Fruit fly (Drosophila melanogaster) whole organism, embryonic: ENCODE measurements around the gene LysD.
A peak's percentile ranks its signal among the peaks of the same experiment; 100 is the strongest.

Source experiments
- ATbp ChIP-seq: fragments of 200-800 bp; sonication (Bioruptor generic); optimal IDR thresholded peaks from 2 replicates; lab custom pipeline; 2017; ENCODE audit warnings: missing biosample characterization, mild to moderate bottlenecking, missing genetic modification characterization, missing genetic modification reagents
- Ada2b ChIP-seq: fragments of 200-800 bp; sonication (Bioruptor generic); IDR thresholded peaks from 2 replicates; pipeline ENCODE4 v1.3.6; 2022; ENCODE audit warnings: missing biosample characterization, missing genetic modification characterization
- Bgb ChIP-seq: fragments of 200-800 bp; sonication (Bioruptor generic); IDR thresholded peaks from 2 replicates; pipeline ENCODE4 v1.3.6; 2022; ENCODE audit warnings: missing biosample characterization, missing genetic modification characterization; ENCODE audit not compliant: partially characterized antibody
- CG10147 ChIP-seq: fragments of 200-800 bp; sonication (Bioruptor generic); optimal IDR thresholded peaks from 2 replicates; lab custom pipeline; 2019; ENCODE audit warnings: missing biosample characterization, mild to moderate bottlenecking, missing genetic modification characterization, moderate library complexity
- CG10366 ChIP-seq: fragments of 200-800 bp; sonication (Bioruptor generic); IDR thresholded peaks from 2 replicates; pipeline ENCODE4 v1.3.6; 2022; ENCODE audit warnings: missing biosample characterization, missing genetic modification characterization
- CG11696 ChIP-seq: fragments of 200-800 bp; sonication (Bioruptor generic); IDR thresholded peaks from 2 replicates; pipeline ENCODE4 v1.3.6; 2022; ENCODE audit warnings: missing biosample characterization, missing genetic modification characterization
- CG12071 ChIP-seq: fragments of 200-800 bp; sonication (Bioruptor generic); optimal IDR thresholded peaks from 3 replicates; lab custom pipeline; 2018; ENCODE audit warnings: missing biosample characterization, mild to moderate bottlenecking, missing genetic modification characterization
- CG12155 ChIP-seq: fragments of 200-800 bp; sonication (Bioruptor generic); optimal IDR thresholded peaks from 3 replicates; lab custom pipeline; 2016; ENCODE audit warnings: missing biosample characterization, missing genetic modification characterization
- CG1233 ChIP-seq: fragments of 200-800 bp; sonication (Bioruptor generic); optimal IDR thresholded peaks from 4 replicates; lab custom pipeline; 2018; ENCODE audit warnings: missing biosample characterization, mild to moderate bottlenecking, missing genetic modification characterization
- CG17328 ChIP-seq: fragments of 200-800 bp; sonication (Bioruptor generic); IDR thresholded peaks from 2 replicates; pipeline ENCODE4 v1.3.6; 2022; ENCODE audit warnings: missing biosample characterization, missing genetic modification characterization
- CG1832 ChIP-seq: fragments of 200-800 bp; sonication (Bioruptor generic); optimal IDR thresholded peaks from 2 replicates; lab custom pipeline; 2017; ENCODE audit warnings: missing biosample characterization, mild to moderate bottlenecking, missing genetic modification characterization, inconsistent platforms
- CG30403 ChIP-seq: fragments of 200-800 bp; sonication (Bioruptor generic); optimal IDR thresholded peaks from 3 replicates; lab custom pipeline; 2016; ENCODE audit warnings: missing biosample characterization, missing genetic modification characterization
- CG34376 ChIP-seq: fragments of 200-800 bp; sonication (Bioruptor generic); optimal IDR thresholded peaks from 2 replicates; lab custom pipeline; 2018; ENCODE audit warnings: missing biosample characterization, mild to moderate bottlenecking, missing genetic modification characterization
- CG6254 ChIP-seq: fragments of 200-800 bp; sonication (Bioruptor generic); optimal IDR thresholded peaks from 3 replicates; lab custom pipeline; 2017; ENCODE audit warnings: mild to moderate bottlenecking, missing biosample characterization, missing genetic modification reagents, missing genetic modification characterization
- CG7963 ChIP-seq: fragments of 200-800 bp; sonication (Bioruptor generic); IDR thresholded peaks from 3 replicates; pipeline ENCODE4 v1.3.6; 2022; ENCODE audit warnings: missing biosample characterization, missing genetic modification characterization; ENCODE audit not compliant: partially characterized antibody
- CG8089 ChIP-seq: fragments of 200-800 bp; sonication (Bioruptor generic); optimal IDR thresholded peaks from 3 replicates; lab custom pipeline; 2016; ENCODE audit warnings: missing biosample characterization, missing genetic modification characterization
- CkIIα-i1 ChIP-seq: fragments of 200-800 bp; sonication (Bioruptor generic); IDR thresholded peaks from 2 replicates; pipeline ENCODE4 v1.3.6; 2022; ENCODE audit warnings: missing biosample characterization, missing genetic modification characterization
- D19B ChIP-seq: fragments of 200-800 bp; sonication (Bioruptor generic); optimal IDR thresholded peaks from 2 replicates; lab custom pipeline; 2017; ENCODE audit warnings: missing biosample characterization, mild to moderate bottlenecking, missing genetic modification characterization
- Dref ChIP-seq: fragments of 200-800 bp; sonication (Bioruptor generic); IDR thresholded peaks from 2 replicates; pipeline ENCODE4 v1.3.6; 2022; ENCODE audit warnings: missing biosample characterization, missing genetic modification characterization
- Ets97D ChIP-seq: fragments of 200-800 bp; sonication (Bioruptor generic); optimal IDR thresholded peaks from 3 replicates; lab custom pipeline; 2016; ENCODE audit warnings: missing biosample characterization, missing genetic modification characterization
- HLH4C ChIP-seq: fragments of 200-800 bp; sonication (Bioruptor generic); IDR thresholded peaks from 3 replicates; pipeline ENCODE4 v1.3.6; 2022; ENCODE audit warnings: missing biosample characterization, missing genetic modification characterization; ENCODE audit not compliant: partially characterized antibody
- Hey ChIP-seq: fragments of 200-800 bp; sonication (Bioruptor generic); optimal IDR thresholded peaks from 3 replicates; lab custom pipeline; 2018; ENCODE audit warnings: missing biosample characterization, mild to moderate bottlenecking, missing genetic modification characterization
- Hr78 ChIP-seq, 2 experiments: fragments of 200-800 bp in 1 of 2; fragments of >200 bp in 1 of 2; sonication (Bioruptor generic) in 1 of 2; optimal IDR thresholded peaks; 2 replicates each; lab custom pipeline; 2017 to 2019; ENCODE audit warnings: missing biosample characterization in 2 of 2, missing genetic modification characterization in 2 of 2, mild to moderate bottlenecking in 1 of 2, moderate library complexity in 1 of 2
- MBD-R2 ChIP-seq: fragments of 200-800 bp; sonication (Bioruptor generic); IDR thresholded peaks from 2 replicates; pipeline ENCODE4 v1.3.6; 2022; ENCODE audit warnings: missing biosample characterization, missing genetic modification characterization
- Scr ChIP-seq: fragments of 200-800 bp; sonication (Bioruptor generic); IDR thresholded peaks from 2 replicates; pipeline ENCODE4 v1.3.6; 2022; ENCODE audit warnings: missing biosample characterization, missing genetic modification characterization; ENCODE audit not compliant: partially characterized antibody
- Ssrp ChIP-seq: fragments of 200-800 bp; sonication (Bioruptor generic); optimal IDR thresholded peaks from 2 replicates; lab custom pipeline; 2018; ENCODE audit warnings: missing biosample characterization, mild to moderate bottlenecking, missing genetic modification characterization, moderate library complexity
- YL-1 ChIP-seq: fragments of 200-800 bp; sonication (Bioruptor generic); optimal IDR thresholded peaks from 3 replicates; lab custom pipeline; 2017; ENCODE audit warnings: missing biosample characterization, mild to moderate bottlenecking, missing genetic modification characterization
- chif ChIP-seq, 2 experiments: fragments of 200-800 bp; sonication (Bioruptor generic); optimal IDR thresholded peaks; 3 replicates each; lab custom pipeline; 2016; ENCODE audit warnings: missing biosample characterization in 2 of 2, missing genetic modification characterization in 2 of 2
- chm ChIP-seq: fragments of 200-800 bp; sonication (Bioruptor generic); IDR thresholded peaks from 2 replicates; pipeline ENCODE4 v1.3.6; 2022; ENCODE audit warnings: missing biosample characterization, missing genetic modification characterization
- crp ChIP-seq, 2 experiments: fragments of 200-800 bp; sonication (Bioruptor generic); optimal IDR thresholded peaks; 2 replicates in 1 of 2; 3 replicates in 1 of 2; lab custom pipeline; 2017; ENCODE audit warnings: missing biosample characterization in 2 of 2, missing genetic modification characterization in 2 of 2, mild to moderate bottlenecking in 1 of 2, moderate library complexity in 1 of 2
- fd102C ChIP-seq: fragments of 200-800 bp; sonication (Bioruptor generic); optimal IDR thresholded peaks from 2 replicates; lab custom pipeline; 2018; ENCODE audit warnings: missing biosample characterization, mild to moderate bottlenecking, missing genetic modification characterization, moderate library complexity
- gro ChIP-seq: fragments of 200-800 bp; sonication (Bioruptor generic); optimal IDR thresholded peaks from 2 replicates; lab custom pipeline; 2016; ENCODE audit warnings: missing biosample characterization, missing genetic modification characterization
- gsb-n ChIP-seq: fragments of 200-800 bp; sonication (Bioruptor generic); optimal IDR thresholded peaks from 3 replicates; lab custom pipeline; 2018; ENCODE audit warnings: missing biosample characterization, mild to moderate bottlenecking, missing genetic modification characterization
- hkb ChIP-seq, 2 experiments: fragments of 200-800 bp in 1 of 2; fragments of >200 bp in 1 of 2; sonication (Bioruptor generic) in 1 of 2; IDR thresholded peaks in 1 of 2; optimal IDR thresholded peaks in 1 of 2; 2 replicates each; pipeline versions ENCODE4 v1.3.6 to Lab custom; 2017 to 2022; ENCODE audit warnings: missing biosample characterization in 1 of 2, missing genetic modification characterization in 1 of 2
- hth ChIP-seq: fragments of >200 bp; optimal IDR thresholded peaks from 2 replicates; lab custom pipeline; 2017; ENCODE audit warnings: inconsistent platforms
- ind ChIP-seq: fragments of 200-800 bp; sonication (Bioruptor generic); optimal IDR thresholded peaks from 3 replicates; lab custom pipeline; 2016; ENCODE audit warnings: missing biosample characterization, missing genetic modification characterization
- insv ChIP-seq, 2 experiments: fragments of 200-800 bp; sonication (Bioruptor generic); optimal IDR thresholded peaks; 3 replicates each; lab custom pipeline; 2016 to 2018; ENCODE audit warnings: missing biosample characterization in 2 of 2, missing genetic modification characterization in 2 of 2
- kay ChIP-seq: fragments of 200-800 bp; sonication (Bioruptor generic); optimal IDR thresholded peaks from 2 replicates; lab custom pipeline; 2016; ENCODE audit warnings: missing biosample characterization, missing genetic modification characterization
- lbe ChIP-seq: fragments of 200-800 bp; sonication (Bioruptor generic); optimal IDR thresholded peaks from 2 replicates; lab custom pipeline; 2016; ENCODE audit warnings: missing biosample characterization, mild to moderate bottlenecking, missing genetic modification characterization
- mirr ChIP-seq: fragments of 200-800 bp; sonication (Bioruptor generic); optimal IDR thresholded peaks from 3 replicates; lab custom pipeline; 2018; ENCODE audit warnings: missing biosample characterization, mild to moderate bottlenecking, missing genetic modification characterization
- nerfin-1 ChIP-seq: fragments of 200-800 bp; sonication (Bioruptor generic); optimal IDR thresholded peaks from 3 replicates; lab custom pipeline; 2019; ENCODE audit warnings: missing biosample characterization, mild to moderate bottlenecking, missing genetic modification characterization, moderate library complexity
- onecut ChIP-seq: fragments of 200-800 bp; sonication (Bioruptor generic); IDR thresholded peaks from 2 replicates; pipeline ENCODE4 v1.3.6; 2022; ENCODE audit warnings: missing biosample characterization, missing genetic modification characterization
- psq ChIP-seq: fragments of 200-800 bp; sonication (Bioruptor generic); optimal IDR thresholded peaks from 2 replicates; lab custom pipeline; 2017; ENCODE audit warnings: missing biosample characterization, missing genetic modification characterization
- sima ChIP-seq: fragments of 200-800 bp; sonication (Bioruptor generic); optimal IDR thresholded peaks from 2 replicates; lab custom pipeline; 2016; ENCODE audit warnings: missing biosample characterization, missing genetic modification characterization
- sisA ChIP-seq: fragments of 200-800 bp; sonication (Bioruptor generic); IDR thresholded peaks from 2 replicates; pipeline ENCODE4 v1.3.6; 2022; ENCODE audit warnings: missing biosample characterization, missing genetic modification characterization
- slp2 ChIP-seq: fragments of 200-800 bp; sonication (Bioruptor generic); optimal IDR thresholded peaks from 2 replicates; lab custom pipeline; 2016; ENCODE audit warnings: missing biosample characterization, missing genetic modification characterization
- sr ChIP-seq: fragments of 200-800 bp; sonication (Bioruptor generic); IDR thresholded peaks from 3 replicates; pipeline ENCODE4 v1.3.6; 2022; ENCODE audit warnings: missing biosample characterization, missing genetic modification characterization
- tap ChIP-seq: fragments of 200-800 bp; optimal IDR thresholded peaks from 3 replicates; lab custom pipeline; 2019; ENCODE audit warnings: missing biosample characterization, mild to moderate bottlenecking, missing genetic modification characterization, moderate library complexity
- tll ChIP-seq, 2 experiments: fragments of 200-800 bp in 1 of 2; fragments of >200 bp in 1 of 2; sonication (Bioruptor generic) in 1 of 2; optimal IDR thresholded peaks; 2 replicates each; lab custom pipeline; 2017 to 2019; ENCODE audit warnings: missing biosample characterization in 2 of 2, missing genetic modification characterization in 2 of 2, mild to moderate bottlenecking in 1 of 2, moderate library complexity in 1 of 2

The LysD gene

DNA sequence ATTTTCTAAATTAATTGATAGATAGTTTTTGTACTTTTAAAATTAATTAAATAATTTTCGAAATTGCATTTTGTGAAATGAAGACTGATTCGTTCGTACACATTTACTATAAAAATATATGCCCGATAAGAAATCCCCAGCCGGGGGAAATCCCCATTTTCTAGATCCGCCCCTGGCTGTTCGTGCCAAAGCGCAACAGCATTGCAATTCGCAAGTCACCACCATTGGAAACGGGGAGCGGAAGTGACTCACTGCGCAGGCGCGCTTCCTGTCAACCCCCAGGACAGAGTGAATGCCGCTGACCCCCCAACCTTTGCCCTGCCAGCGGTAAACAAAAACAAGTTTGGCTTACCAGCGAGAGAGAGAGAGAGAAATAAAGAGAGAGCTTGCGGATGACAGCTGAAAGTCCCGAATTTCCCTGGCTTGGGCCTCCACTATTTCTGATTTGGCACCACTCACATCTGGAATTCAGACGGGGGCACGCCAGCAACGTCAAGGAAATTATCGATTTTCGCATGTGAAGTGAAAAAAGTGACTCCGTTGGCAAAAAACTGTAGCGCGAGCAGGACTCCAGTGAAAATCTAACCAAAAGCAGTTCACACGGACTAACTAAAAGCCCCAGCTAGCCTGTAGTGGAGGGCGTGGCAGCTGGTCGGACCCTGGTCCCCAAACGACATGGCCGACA, 15.0 kb downstream of the LysD start, which contains the start of gene Aplip1 (continued):
- TF ChIP-seq insv (GFP tag; optimal IDR thresholded peaks at IDR 0.05; lab: Kevin White, UChicago) (no peak), Ets97D (GFP tag; lab: Kevin White, UChicago) (peak; percentile 39), sisA (GFP tag; lab: Robert Waterston, UW) (0 out of 2 replicates have a peak, but pooled peaks have one; percentile 14), onecut (peak; percentile 98), HLH4C (no peak), mirr (GFP tag; lab: Kevin White, UChicago) (no peak), CG6254 (GFP tag; lab: Kevin White, UChicago) (no peak), sr (no peak), Ssrp (no peak), YL-1 (peak; percentile 13), CG1233 (GFP tag; lab: Kevin White, UChicago) (no peak), CG11696 (GFP tag; lab: Robert Waterston, UW) (no peak), slp2 (GFP tag; lab: Kevin White, UChicago) (no peak), gsb-n (no peak), Bgb (GFP tag; lab: Robert Waterston, UW) (no peak), Hr78 (GFP tag; optimal IDR thresholded peaks at IDR 0.05; lab: Kevin White, UChicago) (peak in 1 of 2 experiments; percentile 31), fd102C (GFP tag; lab: Kevin White, UChicago) (no peak), MBD-R2 (no peak), hth (lab: Kevin White, UChicago) (no peak), tap (tag; lab: Kevin White, UChicago) (no peak), hkb (optimal IDR thresholded peaks at IDR 0.05; lab: Kevin White, UChicago) (no peak), hkb (GFP tag; IDR thresholded peaks at IDR 0.05; lab: Robert Waterston, UW) (no peak), CG8089 (GFP tag; lab: Kevin White, UChicago) (no peak), chm (GFP tag; lab: Robert Waterston, UW) (no peak), CG1832 (no peak), CG34376 (GFP tag; lab: Kevin White, UChicago) (no peak), ATbp (GFP tag; lab: Kevin White, UChicago) (no peak), CG10366 (no peak), gro (GFP tag; lab: Kevin White, UChicago) (no peak), Scr (GFP tag; lab: Robert Waterston, UW) (no peak), sima (GFP tag; lab: Kevin White, UChicago) (no peak), CG30403 (no peak), crp (GFP tag; optimal IDR thresholded peaks at IDR 0.05; lab: Kevin White, UChicago) (no peak), chif (GFP tag; optimal IDR thresholded peaks at IDR 0.05; lab: Kevin White, UChicago) (no peak), Dref (GFP tag; lab: Robert Waterston, UW) (no peak), ind (GFP tag; lab: Kevin White, UChicago) (no peak), lbe (no peak), CkIIα-i1 (GFP tag; lab: Robert Waterston, UW) (no peak), CG12155 (GFP tag; lab: Kevin White, UChicago) (no peak), tll (GFP tag; optimal IDR thresholded peaks at IDR 0.05; lab: Kevin White, UChicago) (no peak), CG17328 (GFP tag; lab: Robert Waterston, UW) (no peak), CG12071 (peak; percentile 12), kay (GFP tag; lab: Kevin White, UChicago) (no peak), nerfin-1 (tag; lab: Kevin White, UChicago) (peak; percentile 46), D19B (no peak), psq (GFP tag; lab: Kevin White, UChicago) (no peak), CG7963 (GFP tag; lab: Robert Waterston, UW) (no peak), CG10147 (GFP tag; lab: Kevin White, UChicago) (no peak), Hey (no peak), Ada2b (GFP tag; lab: Robert Waterston, UW) (no peak)
